Fruit fly (Drosophila melanogaster) whole organism, embryonic: ENCODE results near the gene CG17377.

Experiments
- Abd-B ChIP-seq: fragments of 200-800 bp; sonication (Bioruptor generic); optimal IDR thresholded peaks from 2 replicates; lab custom pipeline; 2018; ENCODE audit warnings: missing biosample characterization, mild to moderate bottlenecking, missing genetic modification characterization, moderate library complexity
- Bgb ChIP-seq: fragments of 200-800 bp; sonication (Bioruptor generic); IDR thresholded peaks from 2 replicates; pipeline ENCODE4 v1.3.6; 2022; ENCODE audit warnings: missing biosample characterization, missing genetic modification characterization; ENCODE audit not compliant: partially characterized antibody
- Bteb2 ChIP-seq: fragments of 200-800 bp; sonication (Bioruptor generic); optimal IDR thresholded peaks from 2 replicates; lab custom pipeline; 2016; ENCODE audit warnings: missing biosample characterization, missing genetic modification characterization
- CG12071 ChIP-seq: fragments of 200-800 bp; sonication (Bioruptor generic); optimal IDR thresholded peaks from 3 replicates; lab custom pipeline; 2018; ENCODE audit warnings: missing biosample characterization, mild to moderate bottlenecking, missing genetic modification characterization
- CG14710 ChIP-seq: fragments of 200-800 bp; sonication (Bioruptor generic); optimal IDR thresholded peaks from 3 replicates; lab custom pipeline; 2019; ENCODE audit warnings: missing biosample characterization, mild to moderate bottlenecking, missing genetic modification characterization, moderate library complexity
- CG15514 ChIP-seq: fragments of 200-800 bp; sonication (Bioruptor generic); optimal IDR thresholded peaks from 3 replicates; lab custom pipeline; 2017; ENCODE audit warnings: missing biosample characterization, missing genetic modification characterization, mild to moderate bottlenecking, moderate library complexity, missing genetic modification reagents
- CG15601 ChIP-seq: fragments of 200-800 bp; sonication (Bioruptor generic); optimal IDR thresholded peaks from 3 replicates; lab custom pipeline; 2019; ENCODE audit warnings: missing biosample characterization, mild to moderate bottlenecking, missing genetic modification characterization, moderate library complexity
- CG30403 ChIP-seq: fragments of 200-800 bp; sonication (Bioruptor generic); optimal IDR thresholded peaks from 3 replicates; lab custom pipeline; 2016; ENCODE audit warnings: missing biosample characterization, missing genetic modification characterization
- CG31365 ChIP-seq: fragments of 200-800 bp; sonication (Bioruptor generic); optimal IDR thresholded peaks from 2 replicates; lab custom pipeline; 2018; ENCODE audit warnings: missing biosample characterization, mild to moderate bottlenecking, missing genetic modification characterization
- CG33557 ChIP-seq: fragments of 200-800 bp; sonication (Bioruptor generic); optimal IDR thresholded peaks from 2 replicates; lab custom pipeline; 2019; ENCODE audit warnings: missing biosample characterization, mild to moderate bottlenecking, missing genetic modification characterization, moderate library complexity
- CG3726 ChIP-seq: fragments of 200-800 bp; sonication (Bioruptor generic); IDR thresholded peaks from 3 replicates; pipeline ENCODE4, ENCODE4 v1.3.6; 2022; ENCODE audit warnings: missing biosample characterization, missing genetic modification characterization
- CG3995 ChIP-seq: fragments of 200-800 bp; sonication (Bioruptor generic); optimal IDR thresholded peaks from 3 replicates; lab custom pipeline; 2016; ENCODE audit warnings: missing biosample characterization, missing genetic modification characterization
- CG6272 ChIP-seq: fragments of 200-800 bp; sonication (Bioruptor generic); IDR thresholded peaks from 2 replicates; pipeline ENCODE4 v1.3.6; 2022; ENCODE audit warnings: missing biosample characterization, missing genetic modification characterization
- CG6689 ChIP-seq: fragments of 200-800 bp; sonication (Bioruptor generic); IDR thresholded peaks from 2 replicates; pipeline ENCODE4 v1.3.6; 2022; ENCODE audit warnings: missing biosample characterization, missing genetic modification characterization
- CG7928 ChIP-seq: fragments of 200-800 bp; sonication (Bioruptor generic); optimal IDR thresholded peaks from 2 replicates; lab custom pipeline; 2017; ENCODE audit warnings: missing biosample characterization, mild to moderate bottlenecking, missing genetic modification characterization
- CG9215 ChIP-seq: fragments of 200-800 bp; sonication (Bioruptor generic); IDR thresholded peaks from 2 replicates; pipeline ENCODE4 v1.3.6; 2022; ENCODE audit warnings: missing biosample characterization, missing genetic modification characterization
- CG9437 ChIP-seq: fragments of 200-800 bp; sonication (Bioruptor generic); optimal IDR thresholded peaks from 2 replicates; lab custom pipeline; 2018; ENCODE audit warnings: missing biosample characterization, mild to moderate bottlenecking, missing genetic modification characterization
- CG9727 ChIP-seq: fragments of 200-800 bp; sonication (Bioruptor generic); optimal IDR thresholded peaks from 3 replicates; lab custom pipeline; 2017; ENCODE audit warnings: missing biosample characterization, mild to moderate bottlenecking, missing genetic modification characterization
- CTCF ChIP-seq: fragments of 200-800 bp; sonication (Bioruptor generic); optimal IDR thresholded peaks from 2 replicates; lab custom pipeline; 2017; ENCODE audit warnings: missing biosample characterization, mild to moderate bottlenecking, missing genetic modification characterization, moderate library complexity
- CrebB ChIP-seq: fragments of 200-800 bp; sonication (Bioruptor generic); optimal IDR thresholded peaks from 3 replicates; lab custom pipeline; 2018; ENCODE audit warnings: missing biosample characterization, mild to moderate bottlenecking, missing genetic modification characterization
- Dek ChIP-seq: fragments of 200-800 bp; sonication (Bioruptor generic); optimal IDR thresholded peaks from 3 replicates; lab custom pipeline; 2019; ENCODE audit warnings: missing biosample characterization, mild to moderate bottlenecking, missing genetic modification characterization, moderate library complexity
- Doc3 ChIP-seq: fragments of 200-800 bp; sonication (Bioruptor generic); IDR thresholded peaks from 3 replicates; pipeline ENCODE4 v1.3.6; 2022; ENCODE audit warnings: missing biosample characterization, missing genetic modification characterization; ENCODE audit not compliant: partially characterized antibody
- Drgx ChIP-seq: fragments of 200-800 bp; sonication (Bioruptor generic); IDR thresholded peaks from 2 replicates; pipeline ENCODE4 v1.3.6; 2022; ENCODE audit warnings: missing biosample characterization, missing genetic modification characterization
- Eip74EF ChIP-seq, 2 experiments: fragments of 200-800 bp in 1 of 2; fragments of >200 bp in 1 of 2; sonication (Bioruptor generic) in 1 of 2; optimal IDR thresholded peaks; 2 replicates each; lab custom pipeline; 2017 to 2019; ENCODE audit warnings: missing biosample characterization in 2 of 2, missing genetic modification characterization in 2 of 2, mild to moderate bottlenecking in 1 of 2, moderate library complexity in 1 of 2
- Ets65A ChIP-seq: fragments of 200-800 bp; sonication (Bioruptor generic); peaks from one replicate; lab custom pipeline; 2016; ENCODE audit warnings: missing biosample characterization, missing genetic modification characterization
- Gug ChIP-seq: fragments of 200-800 bp; sonication (Bioruptor generic); IDR thresholded peaks from 4 replicates; pipeline ENCODE4 v1.3.6; 2022; ENCODE audit warnings: missing biosample characterization, missing genetic modification characterization
- HLH54F ChIP-seq: fragments of 200-800 bp; sonication (Bioruptor generic); optimal IDR thresholded peaks from 3 replicates; lab custom pipeline; 2016; ENCODE audit warnings: missing biosample characterization, missing genetic modification characterization
- Kr ChIP-seq: fragments of 200-800 bp; sonication (Bioruptor generic); optimal IDR thresholded peaks from 2 replicates; lab custom pipeline; 2017; ENCODE audit warnings: missing biosample characterization, mild to moderate bottlenecking, missing genetic modification characterization
- MESR4 ChIP-seq: fragments of 200-800 bp; sonication (Bioruptor generic); optimal IDR thresholded peaks from 2 replicates; lab custom pipeline; 2018; ENCODE audit warnings: missing biosample characterization, mild to moderate bottlenecking, missing genetic modification characterization, moderate library complexity
- NFAT ChIP-seq: fragments of 200-800 bp; sonication (Bioruptor generic); IDR thresholded peaks from 2 replicates; pipeline ENCODE4 v1.3.6; 2022; ENCODE audit warnings: missing biosample characterization, missing genetic modification characterization
- Rfx ChIP-seq: fragments of 200-800 bp; sonication (Bioruptor generic); IDR thresholded peaks from 2 replicates; pipeline ENCODE4 v1.3.6; 2022; ENCODE audit warnings: missing biosample characterization, missing genetic modification characterization
- Sox100B ChIP-seq: fragments of 200-800 bp; sonication (Bioruptor generic); optimal IDR thresholded peaks from 3 replicates; lab custom pipeline; 2018; ENCODE audit warnings: missing biosample characterization, mild to moderate bottlenecking, missing genetic modification characterization
- Tbp ChIP-seq: fragments of >200 bp; optimal IDR thresholded peaks from 2 replicates; lab custom pipeline; 2018; ENCODE audit warnings: missing biosample characterization, missing genetic modification characterization
- YL-1 ChIP-seq: fragments of 200-800 bp; sonication (Bioruptor generic); optimal IDR thresholded peaks from 3 replicates; lab custom pipeline; 2017; ENCODE audit warnings: missing biosample characterization, mild to moderate bottlenecking, missing genetic modification characterization
- ac ChIP-seq: fragments of 200-800 bp; sonication (Bioruptor generic); optimal IDR thresholded peaks from 3 replicates; lab custom pipeline; 2017; ENCODE audit warnings: missing biosample characterization, mild to moderate bottlenecking, missing genetic modification characterization
- ase ChIP-seq: fragments of 200-800 bp; sonication (Bioruptor generic); IDR thresholded peaks from 3 replicates; pipeline ENCODE4 v1.3.6; 2022; ENCODE audit warnings: missing biosample characterization, missing genetic modification characterization
- ash1 ChIP-seq: fragments of 200-800 bp; sonication (Bioruptor generic); optimal IDR thresholded peaks from 2 replicates; lab custom pipeline; 2018; ENCODE audit warnings: missing biosample characterization, mild to moderate bottlenecking, missing genetic modification characterization
- ato ChIP-seq: fragments of 200-800 bp; sonication (Bioruptor generic); IDR thresholded peaks from 2 replicates; pipeline ENCODE4 v1.3.6; 2022; ENCODE audit warnings: missing biosample characterization, missing genetic modification characterization; ENCODE audit not compliant: partially characterized antibody
- da ChIP-seq: fragments of 200-800 bp; sonication (Bioruptor generic); optimal IDR thresholded peaks from 2 replicates; lab custom pipeline; 2016; ENCODE audit warnings: missing biosample characterization, missing genetic modification characterization
- dmrt11E ChIP-seq: fragments of 200-800 bp; sonication (Bioruptor generic); optimal IDR thresholded peaks from 3 replicates; lab custom pipeline; 2018; ENCODE audit warnings: missing biosample characterization, mild to moderate bottlenecking, missing genetic modification characterization, moderate library complexity
- ems ChIP-seq: fragments of 200-800 bp; sonication (Bioruptor generic); optimal IDR thresholded peaks from 3 replicates; lab custom pipeline; 2016; ENCODE audit warnings: missing biosample characterization, missing genetic modification characterization
- esg ChIP-seq: fragments of 200-800 bp; sonication (Bioruptor generic); conservative IDR thresholded peaks from 2 replicates; pipeline ENCODE4 v1.3.6; 2022; ENCODE audit warnings: missing biosample characterization, missing genetic modification characterization
- gsb ChIP-seq: fragments of 200-800 bp; sonication (Bioruptor generic); IDR thresholded peaks from 2 replicates; pipeline ENCODE4 v1.3.6; 2022; ENCODE audit warnings: missing biosample characterization, missing genetic modification characterization
- pfk ChIP-seq: fragments of 200-800 bp; sonication (Bioruptor generic); optimal IDR thresholded peaks from 2 replicates; lab custom pipeline; 2018; ENCODE audit warnings: missing biosample characterization, mild to moderate bottlenecking, missing genetic modification characterization, moderate library complexity
- pho ChIP-seq: fragments of 200-800 bp; sonication (Bioruptor generic); optimal IDR thresholded peaks from 2 replicates; lab custom pipeline; 2016; ENCODE audit warnings: missing biosample characterization, missing genetic modification characterization
- phol ChIP-seq: fragments of 200-800 bp; sonication (Bioruptor generic); optimal IDR thresholded peaks from 3 replicates; lab custom pipeline; 2018; ENCODE audit warnings: missing biosample characterization, mild to moderate bottlenecking, missing genetic modification characterization, moderate library complexity
- repo ChIP-seq: fragments of 200-800 bp; sonication (Bioruptor generic); optimal IDR thresholded peaks from 2 replicates; lab custom pipeline; 2016; ENCODE audit warnings: missing biosample characterization, missing genetic modification characterization
- sens ChIP-seq: fragments of 200-800 bp; sonication (Bioruptor generic); peaks from one replicate; lab custom pipeline; 2016; ENCODE audit warnings: missing biosample characterization, missing genetic modification characterization
- slbo ChIP-seq: fragments of 200-800 bp; sonication (Bioruptor generic); IDR thresholded peaks from 2 replicates; pipeline ENCODE4 v1.3.6; 2022; ENCODE audit warnings: missing biosample characterization, missing genetic modification characterization
- tna ChIP-seq: fragments of 200-800 bp; sonication (Bioruptor generic); IDR thresholded peaks from 2 replicates; pipeline ENCODE4 v1.3.6; 2022; ENCODE audit warnings: missing biosample characterization, missing genetic modification characterization; ENCODE audit not compliant: partially characterized antibody
- vvl ChIP-seq: fragments of 200-800 bp; sonication (Bioruptor generic); IDR thresholded peaks from 2 replicates; pipeline ENCODE4 v1.3.6; 2022; ENCODE audit warnings: missing biosample characterization, missing genetic modification characterization
- zen ChIP-seq: fragments of 200-800 bp; sonication (Bioruptor generic); optimal IDR thresholded peaks from 3 replicates; lab custom pipeline; 2018; ENCODE audit warnings: missing biosample characterization, mild to moderate bottlenecking, missing genetic modification characterization, moderate library complexity
- zf30C ChIP-seq: fragments of 200-800 bp; sonication (Bioruptor generic); optimal IDR thresholded peaks from 3 replicates; lab custom pipeline; 2018; ENCODE audit warnings: missing biosample characterization, mild to moderate bottlenecking, missing genetic modification characterization

Gene CG17377

dm6 chr2L:6826298-6826697, 23.7 kb upstream of the CG17377 start (continued):
- no peak for TF ChIP-seq CG3995 (GFP tag; lab: Kevin White, UChicago)
- no peak for TF ChIP-seq pho (GFP tag; lab: Kevin White, UChicago)
- no peak for TF ChIP-seq CG9437 (GFP tag; lab: Kevin White, UChicago)
- TF ChIP-seq CrebB (tag; lab: Kevin White, UChicago) = no peak
- no peak for TF ChIP-seq Eip74EF (GFP tag; optimal IDR thresholded peaks at IDR 0.05; lab: Kevin White, UChicago)
- TF ChIP-seq phol (tag; lab: Kevin White, UChicago) = no peak
- no peak for TF ChIP-seq repo
- TF ChIP-seq CG15514 (GFP tag; lab: Kevin White, UChicago) = no peak
- no peak for TF ChIP-seq tna (GFP tag; lab: Robert Waterston, UW)
- no peak for TF ChIP-seq Bgb (GFP tag; lab: Robert Waterston, UW)
- TF ChIP-seq Kr (GFP tag; lab: Kevin White, UChicago) = peak; percentile 66
- no peak for TF ChIP-seq Gug (GFP tag; lab: Robert Waterston, UW)
- no peak for TF ChIP-seq CG30403 (GFP tag; lab: Kevin White, UChicago)
- TF ChIP-seq CG15601 = no peak
- TF ChIP-seq da (GFP tag; lab: Kevin White, UChicago) = no peak
- TF ChIP-seq CTCF (GFP tag; lab: Kevin White, UChicago) = no peak
- peak; percentile 10 for TF ChIP-seq ac (GFP tag; lab: Kevin White, UChicago)
- no peak for TF ChIP-seq gsb
- no peak for TF ChIP-seq Doc3 (GFP tag; lab: Robert Waterston, UW)
- TF ChIP-seq Tbp (GFP tag; lab: Kevin White, UChicago) = no peak
- TF ChIP-seq HLH54F (GFP tag; lab: Kevin White, UChicago) = no peak
- no peak for TF ChIP-seq Dek (tag; lab: Kevin White, UChicago)
- TF ChIP-seq slbo (GFP tag; lab: Robert Waterston, UW) = no peak
- no peak for TF ChIP-seq ato
- no peak for TF ChIP-seq Abd-B (GFP tag; lab: Kevin White, UChicago)
- no peak for TF ChIP-seq CG12071 (GFP tag; lab: Kevin White, UChicago)
- TF ChIP-seq pfk (GFP tag; lab: Kevin White, UChicago) = no peak
- TF ChIP-seq CG3726 (GFP tag; lab: Robert Waterston, UW) = no peak
- no peak for TF ChIP-seq sens (GFP tag; lab: Kevin White, UChicago)
- no peak for TF ChIP-seq Rfx
- no peak for TF ChIP-seq esg (GFP tag; lab: Robert Waterston, UW)
- no peak for TF ChIP-seq YL-1 (GFP tag; lab: Kevin White, UChicago)
- TF ChIP-seq CG9215 = no peak
- no peak for TF ChIP-seq CG7928 (GFP tag; lab: Kevin White, UChicago)
- TF ChIP-seq ase = no peak
- TF ChIP-seq vvl = no peak
- no peak for TF ChIP-seq ash1
- peak; percentile 48 for TF ChIP-seq CG33557 (GFP tag; lab: Kevin White, UChicago)
- TF ChIP-seq zf30C (GFP tag; lab: Kevin White, UChicago) = no peak
- no peak for TF ChIP-seq MESR4 (GFP tag; lab: Kevin White, UChicago)
- TF ChIP-seq Ets65A (GFP tag; lab: Kevin White, UChicago) = no peak
- no peak for TF ChIP-seq Sox100B (GFP tag; lab: Kevin White, UChicago)
- TF ChIP-seq Drgx (GFP tag; lab: Robert Waterston, UW) = no peak
- peak; percentile 21 for TF ChIP-seq CG9727 (GFP tag; lab: Kevin White, UChicago)
- peak; percentile 7 for TF ChIP-seq zen (tag; lab: Kevin White, UChicago)
- no peak for TF ChIP-seq NFAT (GFP tag; lab: Robert Waterston, UW)
- TF ChIP-seq CG31365 (tag; lab: Kevin White, UChicago) = no peak
- no peak for TF ChIP-seq CG6272 (GFP tag; lab: Robert Waterston, UW)
- no peak for TF ChIP-seq CG14710 (tag; lab: Kevin White, UChicago)
- TF ChIP-seq dmrt11E = peak; percentile 23
- no peak for TF ChIP-seq Bteb2 (GFP tag; lab: Kevin White, UChicago)
- no peak for TF ChIP-seq CG6689 (GFP tag; lab: Robert Waterston, UW)
- TF ChIP-seq ems (GFP tag; lab: Kevin White, UChicago) = no peak
